Worm (Caenorhabditis elegans): ENCODE measurements around the gene arrd-15.
A peak's percentile ranks its signal among the peaks of the same experiment; 100 is the strongest.

The arrd-15 gene

DNA sequence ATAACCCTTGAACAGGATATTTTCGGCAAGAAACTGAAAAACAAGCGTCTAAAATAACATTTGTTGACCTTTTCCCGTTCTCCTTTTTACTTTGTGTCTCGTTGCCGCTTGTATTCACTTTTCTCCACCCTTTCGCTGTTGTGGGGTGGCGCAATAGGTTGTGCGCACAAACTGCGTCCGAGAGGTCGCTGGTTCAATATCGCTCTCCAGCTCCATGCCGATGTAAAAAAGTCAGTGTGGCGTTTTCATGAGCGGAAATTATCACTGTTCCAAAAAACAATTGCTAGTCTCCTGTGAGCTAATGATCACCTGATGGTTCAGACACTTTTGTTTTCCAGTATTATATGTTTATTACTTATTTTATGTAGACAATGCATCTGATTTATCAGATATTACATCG is 7.7 kb downstream of the arrd-15 start:
- TF ChIP-seq fkh-6 (tag; optimal IDR thresholded peaks at IDR 0.05) = peak; percentile 93
- peak; percentile 69 for TF ChIP-seq F13H6.1 (tag; optimal IDR thresholded peaks at IDR 0.05)
- peak; percentile 88 for TF ChIP-seq nhr-232 (tag; optimal IDR thresholded peaks at IDR 0.05)
- TF ChIP-seq ztf-16 (tag; optimal IDR thresholded peaks at IDR 0.05) = peak; percentile 92
- TF ChIP-seq pros-1 (tag; optimal IDR thresholded peaks at IDR 0.05) = peak; percentile 3
- TF ChIP-seq lin-11 (tag; optimal IDR thresholded peaks at IDR 0.05) = peak; percentile 86
- TF ChIP-seq C08G9.2 (tag; optimal IDR thresholded peaks at IDR 0.05) = peak; percentile 76
- TF ChIP-seq ceh-9 (tag; optimal IDR thresholded peaks at IDR 0.05) = peak; percentile 66
- peak; percentile 93 for TF ChIP-seq ceh-6 (GFP tag; optimal IDR thresholded peaks at IDR 0.05)
- TF ChIP-seq T23F11.4 (GFP tag; optimal IDR thresholded peaks at IDR 0.05) = peak; percentile 85
- no peak for TF ChIP-seq pax-1 (tag; optimal IDR thresholded peaks at IDR 0.05)
- peak; percentile 91 for TF ChIP-seq syd-9 (tag; optimal IDR thresholded peaks at IDR 0.05)
- peak; percentile 70 for TF ChIP-seq nfya-1 (tag; optimal IDR thresholded peaks at IDR 0.05)
- no peak for TF ChIP-seq ceh-30 (tag; optimal IDR thresholded peaks at IDR 0.05)
- TF ChIP-seq hlh-30 (tag; optimal IDR thresholded peaks at IDR 0.05; ENCODE audit: insufficient read depth) = peak; percentile 4
- TF ChIP-seq mec-3 (tag; optimal IDR thresholded peaks at IDR 0.05; ENCODE audit: borderline replicate concordance) = no peak
- peak; percentile 86 for TF ChIP-seq ceh-2 (tag; optimal IDR thresholded peaks at IDR 0.05)
- TF ChIP-seq unc-42 (tag; optimal IDR thresholded peaks at IDR 0.05) = peak; percentile 51
- peak; percentile 93 for TF ChIP-seq tbx-2 (tag; optimal IDR thresholded peaks at IDR 0.05)
- TF ChIP-seq nhr-11 (tag; optimal IDR thresholded peaks at IDR 0.05) = no peak
- peak; percentile 82 for TF ChIP-seq Y22D7AL.16 (tag; optimal IDR thresholded peaks at IDR 0.05)
- peak; percentile 96 for TF ChIP-seq hlh-6 (tag; optimal IDR thresholded peaks at IDR 0.05)
- peak; percentile 85 for TF ChIP-seq ceh-24 (tag; optimal IDR thresholded peaks at IDR 0.05)
- peak; percentile 84 for TF ChIP-seq dmd-4 (tag; optimal IDR thresholded peaks at IDR 0.05; ENCODE audit: borderline replicate concordance)
- TF ChIP-seq hlh-13 (GFP tag; optimal IDR thresholded peaks at IDR 0.05) = peak; percentile 88
- TF ChIP-seq rnt-1 (tag; optimal IDR thresholded peaks at IDR 0.05) = peak; percentile 82
- peak; percentile 78 for TF ChIP-seq sdc-2 (tag; optimal IDR thresholded peaks at IDR 0.05)
- peak; percentile 62 for TF ChIP-seq zip-5 (tag; optimal IDR thresholded peaks at IDR 0.05)
- peak; percentile 73 for TF ChIP-seq pqm-1 (tag; optimal IDR thresholded peaks at IDR 0.05)
- peak; percentile 94 for TF ChIP-seq ceh-34 (tag; optimal IDR thresholded peaks at IDR 0.05)
- TF ChIP-seq elt-4 (tag; optimal IDR thresholded peaks at IDR 0.05) = no peak
- TF ChIP-seq ceh-22 (tag; optimal IDR thresholded peaks at IDR 0.05) = peak; percentile 56
- peak; percentile 95 for TF ChIP-seq ceh-19 (GFP tag; optimal IDR thresholded peaks at IDR 0.05)
- TF ChIP-seq ama-1 (optimal IDR thresholded peaks at IDR 0.05) = no peak
- peak; percentile 76 for TF ChIP-seq sox-2 (GFP tag; IDR thresholded peaks at IDR 0.05)
- peak; percentile 81 for TF ChIP-seq ahr-1 (tag; optimal IDR thresholded peaks at IDR 0.05)
- peak; percentile 77 for TF ChIP-seq ceh-31 (tag; optimal IDR thresholded peaks at IDR 0.05)
- TF ChIP-seq hlh-15 (tag; optimal IDR thresholded peaks at IDR 0.05) = peak; percentile 86
- peak; percentile 90 for TF ChIP-seq K02D7.2 (tag; optimal IDR thresholded peaks at IDR 0.05)
- TF ChIP-seq unc-86 (tag; optimal IDR thresholded peaks at IDR 0.05) = peak; percentile 91
- TF ChIP-seq elt-2 (tag; optimal IDR thresholded peaks at IDR 0.05) = peak; percentile 95
- peak; percentile 73 for TF ChIP-seq hlh-8 (tag; optimal IDR thresholded peaks at IDR 0.05)
- TF ChIP-seq che-1 (tag; optimal IDR thresholded peaks at IDR 0.05) = peak; percentile 87
- TF ChIP-seq sox-4 (tag; optimal IDR thresholded peaks at IDR 0.05) = peak; percentile 89
- TF ChIP-seq pha-4 (tag; optimal IDR thresholded peaks at IDR 0.05) = no peak
- TF ChIP-seq dve-1 (tag; optimal IDR thresholded peaks at IDR 0.05) = peak; percentile 70
- peak; percentile 63 for TF ChIP-seq ref-2 (tag; optimal IDR thresholded peaks at IDR 0.05)
- peak; percentile 75 for TF ChIP-seq lim-6 (tag; optimal IDR thresholded peaks at IDR 0.05)
- peak; percentile 33 for TF ChIP-seq fkh-10 (GFP tag; optimal IDR thresholded peaks at IDR 0.05)
- TF ChIP-seq odd-2 (tag; optimal IDR thresholded peaks at IDR 0.05) = peak; percentile 78
- TF ChIP-seq ceh-45 (GFP tag; IDR thresholded peaks at IDR 0.05) = peak; percentile 78
- TF ChIP-seq ets-4 (tag; optimal IDR thresholded peaks at IDR 0.05) = peak; percentile 3
- TF ChIP-seq eyg-1 (tag; optimal IDR thresholded peaks at IDR 0.05) = peak; percentile 87
- no peak for TF ChIP-seq pag-3 (tag; optimal IDR thresholded peaks at IDR 0.05; ENCODE audit: borderline replicate concordance)
